Worm (Caenorhabditis elegans) whole organism, L4 larva: ENCODE data around the gene tsfm-1.

Source experiments
- F37D6.2 ChIP-seq: sonication (generic microtip); optimal IDR thresholded peaks from 2 replicates; lab custom pipeline; 2016; ENCODE audit warnings: mild to moderate bottlenecking, missing genetic modification characterization, missing compliant biosample characterization
- F49E8.2 ChIP-seq: sonication (generic microtip); optimal IDR thresholded peaks from 2 replicates; lab custom pipeline; 2016; ENCODE audit warnings: missing compliant biosample characterization, mild to moderate bottlenecking, missing genetic modification characterization, borderline replicate concordance
- T20F7.1 ChIP-seq: fragments of 200-800 bp; sonication (Bioruptor generic); optimal IDR thresholded peaks from 2 replicates; lab custom pipeline; 2018; ENCODE audit warnings: mild to moderate bottlenecking, missing genetic modification characterization, missing compliant biosample characterization
- T26A8.4 ChIP-seq: fragments of 200-800 bp; sonication (Bioruptor generic); IDR thresholded peaks from 2 replicates; pipeline ENCODE4 v1.3.6; 2022; ENCODE audit warnings: missing genetic modification characterization, missing compliant biosample characterization
- ZK337.2 ChIP-seq: fragments of 200-800 bp; sonication (Bioruptor generic); IDR thresholded peaks from 2 replicates; pipeline ENCODE4 v1.3.6; 2022; ENCODE audit warnings: missing genetic modification reagents, missing genetic modification characterization, missing compliant biosample characterization
- aha-1 ChIP-seq: fragments of 150-350 bp; peaks from one replicate; lab custom pipeline; 2014; ENCODE audit warnings: missing biosample characterization, missing genetic modification characterization
- aly-2 ChIP-seq: sonication (generic microtip); optimal IDR thresholded peaks from 2 replicates; lab custom pipeline; 2018; ENCODE audit warnings: missing biosample characterization, missing genetic modification characterization
- arid-1 ChIP-seq: fragments of 200-800 bp; sonication (Bioruptor generic); conservative IDR thresholded peaks from 2 replicates; pipeline ENCODE4 v1.3.6; 2022; ENCODE audit warnings: missing genetic modification reagents, missing genetic modification characterization, missing compliant biosample characterization
- ceh-20 ChIP-seq: fragments of 200-800 bp; sonication (Bioruptor generic); IDR thresholded peaks from 2 replicates; pipeline ENCODE4 v1.3.6; 2022; ENCODE audit warnings: missing genetic modification reagents, missing genetic modification characterization, missing compliant biosample characterization
- ceh-44 ChIP-seq: fragments of 200-800 bp; sonication (Bioruptor generic); IDR thresholded peaks from 2 replicates; pipeline ENCODE4 v1.3.6; 2022; ENCODE audit warnings: missing genetic modification reagents, missing genetic modification characterization, missing compliant biosample characterization
- cey-2 ChIP-seq: sonication (generic microtip); optimal IDR thresholded peaks from 3 replicates; lab custom pipeline; 2017; ENCODE audit warnings: missing genetic modification characterization, mild to moderate bottlenecking, missing compliant biosample characterization, antibody characterized with exemption, borderline replicate concordance; ENCODE audit not compliant: insufficient read depth
- ctbp-1 ChIP-seq: fragments of 200-800 bp; sonication (Bioruptor generic); IDR thresholded peaks from 2 replicates; pipeline ENCODE4 v1.3.6; 2022; ENCODE audit warnings: missing genetic modification reagents, missing genetic modification characterization, missing compliant biosample characterization
- daf-12 ChIP-seq: fragments of 150-350 bp; optimal IDR thresholded peaks from 2 replicates; lab custom pipeline; 2014; ENCODE audit warnings: missing biosample characterization, missing genetic modification reagents, missing genetic modification characterization
- daf-16 ChIP-seq, 3 experiments: sonication (generic microtip); optimal IDR thresholded peaks; 2 replicates each; lab custom pipeline; 2016 to 2017; ENCODE audit warnings: missing genetic modification characterization in 3 of 3, missing genetic modification reagents in 3 of 3, mild to moderate bottlenecking in 2 of 3, missing compliant biosample characterization in 2 of 3, missing biosample characterization in 1 of 3, moderate library complexity in 1 of 3
- daf-19 ChIP-seq: fragments of 200-800 bp; sonication (Bioruptor generic); conservative IDR thresholded peaks from 2 replicates; pipeline ENCODE4 v1.3.6; 2022; ENCODE audit warnings: missing genetic modification characterization, missing compliant biosample characterization
- dmd-6 ChIP-seq: fragments of 200-800 bp; sonication (Bioruptor generic); IDR thresholded peaks from 2 replicates; pipeline ENCODE4 v1.3.6; 2022; ENCODE audit warnings: missing genetic modification reagents, missing genetic modification characterization, missing compliant biosample characterization
- dmd-9 ChIP-seq: fragments of 200-800 bp; sonication (Bioruptor generic); IDR thresholded peaks from 2 replicates; pipeline ENCODE4 v1.3.6; 2022; ENCODE audit warnings: missing genetic modification reagents, missing genetic modification characterization, missing compliant biosample characterization
- dve-1 ChIP-seq: sonication (generic microtip); optimal IDR thresholded peaks from 2 replicates; lab custom pipeline; 2017; ENCODE audit warnings: antibody characterized with exemption, mild to moderate bottlenecking, missing genetic modification characterization, missing compliant biosample characterization; ENCODE audit not compliant: insufficient read depth
- egl-43 ChIP-seq: fragments of 200-800 bp; sonication (Bioruptor generic); IDR thresholded peaks from 2 replicates; pipeline ENCODE4 v1.3.6; 2022; ENCODE audit warnings: missing genetic modification reagents, missing genetic modification characterization, missing compliant biosample characterization
- fkh-10 ChIP-seq: fragments of 150-350 bp; optimal IDR thresholded peaks from 2 replicates; lab custom pipeline; 2014; ENCODE audit warnings: missing biosample characterization, missing genetic modification reagents, missing genetic modification characterization
- fos-1 ChIP-seq: fragments of 150-350 bp; optimal IDR thresholded peaks from 2 replicates; lab custom pipeline; 2014; ENCODE audit warnings: missing biosample characterization, missing genetic modification characterization
- gei-8 ChIP-seq: fragments of 200-800 bp; sonication (Bioruptor generic); optimal IDR thresholded peaks from 2 replicates; lab custom pipeline; 2018; ENCODE audit warnings: mild to moderate bottlenecking, missing genetic modification characterization, missing compliant biosample characterization
- hlh-11 ChIP-seq: fragments of 200-800 bp; sonication (Bioruptor generic); optimal IDR thresholded peaks from 2 replicates; lab custom pipeline; 2018; ENCODE audit warnings: mild to moderate bottlenecking, missing genetic modification characterization, missing compliant biosample characterization
- hlh-30 ChIP-seq: sonication (generic microtip); optimal IDR thresholded peaks from 2 replicates; lab custom pipeline; 2017; ENCODE audit warnings: antibody characterized with exemption, mild to moderate bottlenecking, missing genetic modification characterization, missing compliant biosample characterization; ENCODE audit not compliant: insufficient read depth
- lim-7 ChIP-seq: fragments of 200-800 bp; sonication (Bioruptor generic); IDR thresholded peaks from 2 replicates; pipeline ENCODE4 v1.3.6; 2022; ENCODE audit warnings: missing genetic modification characterization, missing compliant biosample characterization
- lin-1 ChIP-seq: fragments of 200-800 bp; sonication (Bioruptor generic); IDR thresholded peaks from 2 replicates; pipeline ENCODE4 v1.3.6; 2022; ENCODE audit warnings: missing genetic modification reagents, missing genetic modification characterization, missing compliant biosample characterization
- lin-29 ChIP-seq: fragments of 200-800 bp; sonication (Bioruptor generic); IDR thresholded peaks from 2 replicates; pipeline ENCODE4 v1.3.6; 2022; ENCODE audit warnings: missing genetic modification reagents, missing genetic modification characterization, missing compliant biosample characterization
- lsy-2 ChIP-seq, 2 experiments: fragments of 150-350 bp in 1 of 2; sonication (generic microtip) in 1 of 2; optimal IDR thresholded peaks; 2 replicates each; lab custom pipeline; 2014 to 2017; ENCODE audit warnings: missing biosample characterization in 2 of 2, missing genetic modification characterization in 2 of 2
- mep-1 ChIP-seq: fragments of 150-350 bp; sonication (generic microtip); optimal IDR thresholded peaks from 3 replicates; lab custom pipeline; 2014; ENCODE audit warnings: missing biosample characterization, missing genetic modification characterization
- mxl-2 ChIP-seq: fragments of 200-800 bp; sonication (Bioruptor generic); conservative IDR thresholded peaks from 2 replicates; pipeline ENCODE4 v1.3.6; 2022; ENCODE audit warnings: missing genetic modification reagents, missing genetic modification characterization, missing compliant biosample characterization
- nhr-10 ChIP-seq: fragments of 150-350 bp; optimal IDR thresholded peaks from 2 replicates; lab custom pipeline; 2014; ENCODE audit warnings: missing biosample characterization, missing genetic modification characterization
- nhr-111 ChIP-seq: fragments of 200-800 bp; sonication (Bioruptor generic); optimal IDR thresholded peaks from 2 replicates; lab custom pipeline; 2018; ENCODE audit warnings: mild to moderate bottlenecking, missing genetic modification characterization, missing compliant biosample characterization
- nhr-25 ChIP-seq: sonication (generic microtip); optimal IDR thresholded peaks from 2 replicates; lab custom pipeline; 2017; ENCODE audit warnings: missing genetic modification characterization, mild to moderate bottlenecking, missing compliant biosample characterization, antibody characterized with exemption, moderate library complexity, borderline replicate concordance; ENCODE audit not compliant: insufficient read depth
- nhr-28 ChIP-seq: fragments of 150-350 bp; optimal IDR thresholded peaks from 2 replicates; lab custom pipeline; 2014; ENCODE audit warnings: missing biosample characterization, missing genetic modification characterization
- nhr-41 ChIP-seq: fragments of 200-800 bp; sonication (Bioruptor generic); IDR thresholded peaks from 2 replicates; pipeline ENCODE4 v1.3.6; 2022; ENCODE audit warnings: missing genetic modification reagents, missing genetic modification characterization, missing compliant biosample characterization
- nhr-42 ChIP-seq: fragments of 200-800 bp; sonication (Bioruptor generic); IDR thresholded peaks from 2 replicates; pipeline ENCODE4 v1.3.6; 2022; ENCODE audit warnings: missing genetic modification characterization, missing compliant biosample characterization
- nhr-48 ChIP-seq: sonication (generic microtip); optimal IDR thresholded peaks from 2 replicates; lab custom pipeline; 2016; ENCODE audit warnings: mild to moderate bottlenecking, missing genetic modification characterization, missing compliant biosample characterization
- nhr-6 ChIP-seq: fragments of 150-350 bp; optimal IDR thresholded peaks from 2 replicates; lab custom pipeline; 2014; ENCODE audit warnings: missing biosample characterization, missing genetic modification characterization
- php-3 ChIP-seq: fragments of 200-800 bp; sonication (Bioruptor generic); IDR thresholded peaks from 2 replicates; pipeline ENCODE4 v1.3.6; 2022; ENCODE audit warnings: missing genetic modification reagents, missing genetic modification characterization, missing compliant biosample characterization
- pqm-1 ChIP-seq: sonication (generic microtip); optimal IDR thresholded peaks from 2 replicates; lab custom pipeline; 2017; ENCODE audit warnings: missing biosample characterization, missing genetic modification characterization
- saeg-2 ChIP-seq: fragments of 200-800 bp; sonication (Bioruptor generic); IDR thresholded peaks from 2 replicates; pipeline ENCODE4 v1.3.6; 2022; ENCODE audit warnings: missing genetic modification reagents, missing genetic modification characterization, missing compliant biosample characterization
- sdz-12 ChIP-seq: fragments of 200-800 bp; sonication (Bioruptor generic); optimal IDR thresholded peaks from 2 replicates; lab custom pipeline; 2018; ENCODE audit warnings: mild to moderate bottlenecking, missing genetic modification characterization, missing compliant biosample characterization
- snpc-1.2 ChIP-seq: fragments of 200-800 bp; sonication (Bioruptor generic); IDR thresholded peaks from 2 replicates; pipeline ENCODE4 v1.3.6; 2022; ENCODE audit warnings: missing genetic modification reagents, missing genetic modification characterization, missing compliant biosample characterization
- snpc-4 ChIP-seq: fragments of 150-350 bp; optimal IDR thresholded peaks from 2 replicates; lab custom pipeline; 2014; ENCODE audit warnings: missing biosample characterization, missing genetic modification characterization
- spr-1 ChIP-seq: sonication (generic microtip); optimal IDR thresholded peaks from 2 replicates; lab custom pipeline; 2016; ENCODE audit warnings: mild to moderate bottlenecking, missing genetic modification characterization, missing compliant biosample characterization
- zag-1 ChIP-seq: fragments of 150-350 bp; optimal IDR thresholded peaks from 2 replicates; lab custom pipeline; 2014; ENCODE audit warnings: missing biosample characterization, missing genetic modification characterization
- zip-11 ChIP-seq: fragments of 200-800 bp; sonication (Bioruptor generic); IDR thresholded peaks from 2 replicates; pipeline ENCODE4 v1.3.6; 2022; ENCODE audit warnings: missing genetic modification characterization, missing compliant biosample characterization

The tsfm-1 gene

DNA sequence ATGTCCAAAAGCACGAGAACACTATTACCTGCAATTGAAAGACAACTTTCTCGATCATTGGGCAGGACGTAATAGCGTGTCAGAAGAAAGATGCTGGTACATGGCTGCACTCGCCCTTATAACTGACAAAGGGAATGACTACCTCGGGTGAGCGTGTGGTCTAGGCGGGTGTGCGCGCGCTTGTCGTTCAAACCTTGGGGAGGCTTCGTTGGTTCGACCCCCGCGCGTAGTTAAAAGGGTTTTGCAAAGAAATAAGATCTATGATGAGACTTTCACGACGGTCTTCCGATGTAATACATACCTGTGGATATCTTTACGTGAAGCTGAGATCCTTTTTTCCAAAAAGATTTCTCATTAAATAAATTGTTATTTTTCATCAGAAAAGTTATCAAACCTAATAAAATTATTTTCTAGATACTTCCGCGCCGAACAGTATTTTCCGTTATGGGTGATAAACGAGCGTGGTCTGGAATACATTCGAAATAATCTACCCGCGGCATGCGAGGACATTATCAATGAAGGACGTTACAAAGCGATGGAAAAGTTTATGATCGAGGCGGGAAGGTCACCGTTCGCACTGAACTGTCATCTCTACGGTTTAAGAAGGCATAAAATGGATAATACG is 32.2 kb upstream of the tsfm-1 start (continued):
- TF ChIP-seq zip-11 (GFP tag; lab: Robert Waterston, UW), result peak; percentile 94
- peak; percentile 88 for TF ChIP-seq hlh-30
- TF ChIP-seq sdz-12 (GFP tag; lab: Kevin White, UChicago), result peak; percentile 98
- no peak for TF ChIP-seq fos-1 (tag; lab: Kevin White, UChicago)
- TF ChIP-seq hlh-11, result peak; percentile 82
- peak; percentile 95 for TF ChIP-seq F49E8.2 (tag; lab: Kevin White, UChicago)
- TF ChIP-seq mxl-2, result peak; percentile 93
- peak; percentile 91 for TF ChIP-seq nhr-6 (tag; lab: Kevin White, UChicago)
- TF ChIP-seq nhr-10 (tag; lab: Kevin White, UChicago), result no peak
- TF ChIP-seq nhr-41 (GFP tag; lab: Robert Waterston, UW), result peak; percentile 100
- peak; percentile 58 to 86 for TF ChIP-seq lsy-2 (tag; optimal IDR thresholded peaks at IDR 0.05; lab: Kevin White, UChicago)
- TF ChIP-seq dmd-9, result peak; percentile 96
- TF ChIP-seq nhr-42, result peak; percentile 96
- TF ChIP-seq spr-1 (tag; lab: Kevin White, UChicago), result peak; percentile 96
- peak; percentile 26 for TF ChIP-seq zag-1
- peak; percentile 60 for TF ChIP-seq fkh-10 (GFP tag; lab: Kevin White, UChicago)
- TF ChIP-seq T26A8.4 (GFP tag; lab: Robert Waterston, UW), result peak; percentile 98
- no peak for TF ChIP-seq daf-12
- peak; percentile 42 for TF ChIP-seq cey-2 (tag; lab: Kevin White, UChicago)
- TF ChIP-seq, all 104 proteins: peak for 89

DNA sequence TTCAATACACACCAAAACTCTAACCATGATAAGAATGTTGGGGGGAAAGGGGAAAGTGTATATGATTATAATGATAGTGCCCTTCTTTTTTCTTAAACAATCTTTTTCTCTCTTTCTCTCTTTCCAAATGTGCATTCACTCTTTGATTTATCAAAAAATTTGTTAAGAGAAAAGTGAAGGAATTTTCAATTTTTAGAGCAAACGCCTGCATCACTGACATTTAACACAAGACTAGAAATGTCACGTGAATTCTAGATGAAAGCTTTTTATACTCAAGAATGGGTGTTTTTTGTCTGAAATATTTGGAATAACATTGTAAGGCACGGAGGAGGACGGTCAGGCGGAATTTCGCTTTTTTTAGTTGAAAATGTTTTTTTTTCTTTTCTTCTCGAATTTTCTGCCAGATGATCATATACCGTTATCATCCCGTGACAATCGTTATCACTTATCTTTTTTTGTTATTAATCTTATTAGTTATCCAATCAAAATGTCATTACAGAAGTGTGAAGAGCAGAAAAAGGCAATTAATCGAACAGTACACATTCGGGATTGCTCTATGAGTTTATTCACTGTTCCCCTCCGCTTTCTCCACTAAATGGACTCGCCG is 30.7 kb upstream of the tsfm-1 start, which contains the start of the genes frm-7 and F55C5.17:
Gene frm-7 (plus strand): TSS at position 500 of the 607 bp plus-strand sequence.
Gene F55C5.17 (plus strand): TSS at position 557 of the 607 bp plus-strand sequence.
- no peak for TF ChIP-seq ceh-20 (GFP tag; lab: Robert Waterston, UW)
- peak; percentile 47 for TF ChIP-seq pqm-1
- TF ChIP-seq fkh-10 (GFP tag; lab: Kevin White, UChicago), result no peak
- TF ChIP-seq ctbp-1 (GFP tag; lab: Robert Waterston, UW), result no peak
- peak; percentile 64; the same call in 1 of the 2 replicates for TF ChIP-seq php-3 (GFP tag; lab: Robert Waterston, UW)
- TF ChIP-seq F37D6.2 (tag; lab: Kevin White, UChicago), result no peak
- TF ChIP-seq gei-8, result no peak
- no peak for TF ChIP-seq ceh-44 (GFP tag; lab: Robert Waterston, UW)
- TF ChIP-seq nhr-111 (GFP tag; lab: Kevin White, UChicago), result no peak
- TF ChIP-seq daf-16 (GFP tag; optimal IDR thresholded peaks at IDR 0.05; lab: Kevin White, UChicago), result no peak
- peak; percentile 50 for TF ChIP-seq daf-16 (tag; optimal IDR thresholded peaks at IDR 0.05; lab: Kevin White, UChicago)
- TF ChIP-seq daf-19 (GFP tag; lab: Robert Waterston, UW), result no peak
- no peak for TF ChIP-seq cey-2 (tag; lab: Kevin White, UChicago)
- peak; percentile 73 for TF ChIP-seq hlh-11
- TF ChIP-seq aha-1, result peak; percentile 17
- peak; percentile 15; the same call in 1 of the 2 replicates for TF ChIP-seq lim-7 (GFP tag; lab: Robert Waterston, UW)
- TF ChIP-seq T20F7.1 (GFP tag; lab: Kevin White, UChicago), result peak; percentile 60
- peak; percentile 54 for TF ChIP-seq dmd-6 (GFP tag; lab: Robert Waterston, UW)
- TF ChIP-seq nhr-25 (tag; lab: Kevin White, UChicago), result no peak
- no peak for TF ChIP-seq saeg-2
- no peak for TF ChIP-seq aly-2
- no peak for TF ChIP-seq arid-1 (GFP tag; lab: Robert Waterston, UW)
- no peak for TF ChIP-seq lin-1
- TF ChIP-seq dve-1, result peak; percentile 57
- TF ChIP-seq ZK337.2 (GFP tag; lab: Robert Waterston, UW), result no peak
- no peak for TF ChIP-seq lin-29 (GFP tag; lab: Robert Waterston, UW)
- no peak for TF ChIP-seq snpc-1.2 (GFP tag; lab: Robert Waterston, UW)
- TF ChIP-seq mep-1, result peak; percentile 37
- peak; percentile 26 for TF ChIP-seq nhr-48 (tag; lab: Kevin White, UChicago)
- no peak for TF ChIP-seq zag-1
- 0 out of 2 replicates have a peak, but pooled peaks have one; percentile 9 for TF ChIP-seq nhr-41 (GFP tag; lab: Robert Waterston, UW)
- peak; percentile 19 for TF ChIP-seq nhr-28 (tag; lab: Kevin White, UChicago)
- TF ChIP-seq egl-43 (GFP tag; lab: Robert Waterston, UW), result no peak
- no peak for TF ChIP-seq snpc-4 (tag; lab: Kevin White, UChicago)
